Worm (Caenorhabditis elegans) whole organism, early embryonic: ENCODE data around the gene sprr-2.

ENCODE experiments used
- ama-1 ChIP-seq: fragments of 150-350 bp; optimal IDR thresholded peaks from 2 replicates; lab custom pipeline; 2014
- sea-1 ChIP-seq: fragments of 200-800 bp; sonication (Bioruptor generic); conservative IDR thresholded peaks from 2 replicates; pipeline ENCODE4 v1.3.6; 2022; ENCODE audit warnings: missing genetic modification characterization, missing compliant biosample characterization

- TF ChIP-seq ama-1 (lab: Kevin White, UChicago) = no peak
- TF ChIP-seq sea-1 (GFP tag; lab: Robert Waterston, UW) = no peak
Observed at ce11 chrX:14792315-14793197, 689 bp upstream of the sprr-2 start.
